Fruit fly (Drosophila melanogaster) whole organism, prepupa: ENCODE measurements around the gene CG17271.

ENCODE experiments used
- CG10631 ChIP-seq: fragments of 200-800 bp; sonication (Bioruptor generic); optimal IDR thresholded peaks from 2 replicates; lab custom pipeline; 2016; ENCODE audit warnings: missing biosample characterization, missing genetic modification characterization
- CG10669 ChIP-seq: fragments of 200-800 bp; sonication (Bioruptor generic); optimal IDR thresholded peaks from 3 replicates; lab custom pipeline; 2018; ENCODE audit warnings: missing biosample characterization, mild to moderate bottlenecking, missing genetic modification characterization, moderate library complexity
- CG11294 ChIP-seq: fragments of 200-800 bp; sonication (Bioruptor generic); IDR thresholded peaks from 2 replicates; pipeline ENCODE4 v1.3.6; 2022; ENCODE audit warnings: missing biosample characterization, missing genetic modification characterization
- CG11762 ChIP-seq: fragments of 200-800 bp; sonication (Bioruptor generic); optimal IDR thresholded peaks from 3 replicates; lab custom pipeline; 2016; ENCODE audit warnings: missing biosample characterization, missing genetic modification characterization; ENCODE audit not compliant: insufficient read depth
- CG11902 ChIP-seq: fragments of 200-800 bp; sonication (Bioruptor generic); optimal IDR thresholded peaks from 3 replicates; lab custom pipeline; 2016; ENCODE audit warnings: missing biosample characterization, missing genetic modification characterization
- CG15336 ChIP-seq: fragments of 200-800 bp; sonication (Bioruptor generic); IDR thresholded peaks from 2 replicates; pipeline ENCODE4 v1.3.6; 2022; ENCODE audit warnings: missing biosample characterization, missing genetic modification characterization
- CG16779 ChIP-seq: fragments of 200-800 bp; sonication (Bioruptor generic); optimal IDR thresholded peaks from 3 replicates; lab custom pipeline; 2017; ENCODE audit warnings: missing biosample characterization, mild to moderate bottlenecking, missing genetic modification characterization
- CG32006 ChIP-seq: fragments of 200-800 bp; sonication (Bioruptor generic); optimal IDR thresholded peaks from 3 replicates; lab custom pipeline; 2017; ENCODE audit warnings: missing biosample characterization, mild to moderate bottlenecking, missing genetic modification characterization
- CG34406 ChIP-seq: fragments of 200-800 bp; sonication (Bioruptor generic); optimal IDR thresholded peaks from 3 replicates; lab custom pipeline; 2016; ENCODE audit warnings: missing biosample characterization, missing genetic modification characterization
- CG4318 ChIP-seq: fragments of 200-800 bp; sonication (Bioruptor generic); optimal IDR thresholded peaks from 3 replicates; lab custom pipeline; 2017; ENCODE audit warnings: missing biosample characterization, mild to moderate bottlenecking, missing genetic modification characterization
- CG6163 ChIP-seq: fragments of 200-800 bp; sonication (Bioruptor generic); IDR thresholded peaks from 3 replicates; pipeline ENCODE4 v1.3.6; 2022; ENCODE audit warnings: missing biosample characterization, missing genetic modification characterization
- CG6808 ChIP-seq: fragments of 200-800 bp; sonication (Bioruptor generic); optimal IDR thresholded peaks from 3 replicates; lab custom pipeline; 2017; ENCODE audit warnings: missing biosample characterization, missing genetic modification characterization, mild to moderate bottlenecking, moderate library complexity, missing genetic modification reagents
- CG6854 ChIP-seq: fragments of 200-800 bp; sonication (Bioruptor generic); optimal IDR thresholded peaks from 2 replicates; lab custom pipeline; 2017; ENCODE audit warnings: missing biosample characterization, mild to moderate bottlenecking, missing genetic modification characterization
- CG7368 ChIP-seq: fragments of 200-800 bp; sonication (Bioruptor generic); optimal IDR thresholded peaks from 3 replicates; lab custom pipeline; 2016; ENCODE audit warnings: missing biosample characterization, missing genetic modification characterization
- CG8119 ChIP-seq: fragments of 200-800 bp; sonication (Bioruptor generic); IDR thresholded peaks from 3 replicates; pipeline ENCODE4 v1.3.6; 2022; ENCODE audit warnings: missing biosample characterization, missing genetic modification characterization
- CG8319 ChIP-seq: fragments of 200-800 bp; sonication (Bioruptor generic); optimal IDR thresholded peaks from 3 replicates; lab custom pipeline; 2016; ENCODE audit warnings: missing biosample characterization, missing genetic modification characterization
- CG8632 ChIP-seq: fragments of 200-800 bp; sonication (Bioruptor generic); optimal IDR thresholded peaks from 3 replicates; lab custom pipeline; 2016; ENCODE audit warnings: missing biosample characterization, missing genetic modification characterization
- Eip78C ChIP-seq: fragments of 200-800 bp; sonication (Bioruptor generic); peaks from one replicate; lab custom pipeline; 2016; ENCODE audit warnings: missing biosample characterization, missing genetic modification characterization
- Eip93F ChIP-seq: fragments of 200-800 bp; sonication (Bioruptor generic); optimal IDR thresholded peaks from 2 replicates; lab custom pipeline; 2016; ENCODE audit warnings: missing biosample characterization, mild to moderate bottlenecking, missing genetic modification characterization
- Ets21C ChIP-seq: fragments of 200-800 bp; sonication (Bioruptor generic); optimal IDR thresholded peaks from 3 replicates; lab custom pipeline; 2016; ENCODE audit warnings: missing biosample characterization, missing genetic modification characterization
- Ets96B ChIP-seq: fragments of 200-800 bp; optimal IDR thresholded peaks from 2 replicates; lab custom pipeline; 2019; ENCODE audit warnings: missing biosample characterization, mild to moderate bottlenecking, missing genetic modification characterization, moderate library complexity
- Hr39 ChIP-seq: fragments of 200-800 bp; sonication (Bioruptor generic); optimal IDR thresholded peaks from 2 replicates; lab custom pipeline; 2016; ENCODE audit warnings: missing biosample characterization, missing genetic modification characterization
- Hr4 ChIP-seq: fragments of 200-800 bp; sonication (Bioruptor generic); optimal IDR thresholded peaks from 3 replicates; lab custom pipeline; 2016; ENCODE audit warnings: missing biosample characterization, missing genetic modification characterization
- Lpt ChIP-seq: fragments of 200-800 bp; sonication (Bioruptor generic); optimal IDR thresholded peaks from 3 replicates; lab custom pipeline; 2016; ENCODE audit warnings: missing biosample characterization, missing genetic modification characterization
- Met ChIP-seq: fragments of 200-800 bp; sonication (Bioruptor generic); optimal IDR thresholded peaks from 3 replicates; lab custom pipeline; 2016; ENCODE audit warnings: missing biosample characterization, missing genetic modification characterization
- OdsH ChIP-seq: fragments of 200-800 bp; sonication (Bioruptor generic); optimal IDR thresholded peaks from 3 replicates; lab custom pipeline; 2016; ENCODE audit warnings: missing biosample characterization, missing genetic modification characterization
- Smox ChIP-seq: fragments of 200-800 bp; sonication (Bioruptor generic); optimal IDR thresholded peaks from 3 replicates; lab custom pipeline; 2016; ENCODE audit warnings: missing biosample characterization, missing genetic modification characterization
- Sox102F ChIP-seq: fragments of 200-800 bp; sonication (Bioruptor generic); optimal IDR thresholded peaks from 2 replicates; lab custom pipeline; 2016; ENCODE audit warnings: missing biosample characterization, mild to moderate bottlenecking, missing genetic modification characterization
- Sox14 ChIP-seq: fragments of 200-800 bp; sonication (Bioruptor generic); optimal IDR thresholded peaks from 3 replicates; lab custom pipeline; 2016; ENCODE audit warnings: missing biosample characterization, missing genetic modification characterization
- achi ChIP-seq: fragments of 200-800 bp; sonication (Bioruptor generic); optimal IDR thresholded peaks from 3 replicates; lab custom pipeline; 2016; ENCODE audit warnings: missing biosample characterization, missing genetic modification characterization
- acj6 ChIP-seq: fragments of 200-800 bp; sonication (Bioruptor generic); optimal IDR thresholded peaks from 3 replicates; lab custom pipeline; 2016; ENCODE audit warnings: missing biosample characterization, missing genetic modification characterization
- cyc ChIP-seq: fragments of 200-800 bp; sonication (Bioruptor generic); optimal IDR thresholded peaks from 3 replicates; lab custom pipeline; 2016; ENCODE audit warnings: missing biosample characterization, missing genetic modification characterization
- dac ChIP-seq: fragments of 200-800 bp; sonication (Bioruptor generic); optimal IDR thresholded peaks from 2 replicates; lab custom pipeline; 2017; ENCODE audit warnings: missing biosample characterization, mild to moderate bottlenecking, missing genetic modification characterization
- dsx ChIP-seq: fragments of 200-800 bp; optimal IDR thresholded peaks from 3 replicates; lab custom pipeline; 2019; ENCODE audit warnings: missing biosample characterization, mild to moderate bottlenecking, missing genetic modification characterization, moderate library complexity; ENCODE audit not compliant: poor library complexity, severe bottlenecking
- eg ChIP-seq: fragments of 200-800 bp; sonication (Bioruptor generic); IDR thresholded peaks from 3 replicates; pipeline ENCODE4 v1.3.6; 2022; ENCODE audit warnings: missing biosample characterization, missing genetic modification characterization
- esn ChIP-seq: fragments of 200-800 bp; sonication (Bioruptor generic); optimal IDR thresholded peaks from 2 replicates; lab custom pipeline; 2016; ENCODE audit warnings: missing biosample characterization, mild to moderate bottlenecking, missing genetic modification characterization, moderate library complexity
- fd59A ChIP-seq: fragments of 200-800 bp; sonication (Bioruptor generic); optimal IDR thresholded peaks from 2 replicates; lab custom pipeline; 2017; ENCODE audit warnings: missing biosample characterization, mild to moderate bottlenecking, missing genetic modification characterization, missing genetic modification reagents
- fd85E ChIP-seq: fragments of 200-800 bp; sonication (Bioruptor generic); optimal IDR thresholded peaks from 3 replicates; lab custom pipeline; 2016; ENCODE audit warnings: missing biosample characterization, missing genetic modification characterization
- fkh ChIP-seq: fragments of 200-800 bp; sonication (Bioruptor generic); optimal IDR thresholded peaks from 3 replicates; lab custom pipeline; 2017; ENCODE audit warnings: missing biosample characterization, mild to moderate bottlenecking, missing genetic modification characterization, moderate library complexity
- net ChIP-seq: fragments of 200-800 bp; sonication (Bioruptor generic); optimal IDR thresholded peaks from 3 replicates; lab custom pipeline; 2016; ENCODE audit warnings: missing biosample characterization, missing genetic modification characterization
- pdm3 ChIP-seq: fragments of 200-800 bp; sonication (Bioruptor generic); optimal IDR thresholded peaks from 3 replicates; lab custom pipeline; 2016; ENCODE audit warnings: missing biosample characterization, missing genetic modification characterization
- salr ChIP-seq, 2 experiments: fragments of 200-800 bp; sonication (Bioruptor generic); optimal IDR thresholded peaks; 3 replicates each; lab custom pipeline; 2016 to 2018; ENCODE audit warnings: missing biosample characterization in 2 of 2, missing genetic modification characterization in 2 of 2, mild to moderate bottlenecking in 1 of 2
- spab ChIP-seq: fragments of 200-800 bp; sonication (Bioruptor generic); optimal IDR thresholded peaks from 2 replicates; lab custom pipeline; 2017; ENCODE audit warnings: missing biosample characterization, mild to moderate bottlenecking, missing genetic modification characterization, missing genetic modification reagents
- svp ChIP-seq: fragments of 200-800 bp; sonication (Bioruptor generic); peaks from one replicate; lab custom pipeline; 2016; ENCODE audit warnings: missing biosample characterization, missing genetic modification characterization
- topi ChIP-seq: fragments of 200-800 bp; sonication (Bioruptor generic); optimal IDR thresholded peaks from 3 replicates; lab custom pipeline; 2016; ENCODE audit warnings: missing biosample characterization, missing genetic modification characterization

CG17271 gene

DNA sequence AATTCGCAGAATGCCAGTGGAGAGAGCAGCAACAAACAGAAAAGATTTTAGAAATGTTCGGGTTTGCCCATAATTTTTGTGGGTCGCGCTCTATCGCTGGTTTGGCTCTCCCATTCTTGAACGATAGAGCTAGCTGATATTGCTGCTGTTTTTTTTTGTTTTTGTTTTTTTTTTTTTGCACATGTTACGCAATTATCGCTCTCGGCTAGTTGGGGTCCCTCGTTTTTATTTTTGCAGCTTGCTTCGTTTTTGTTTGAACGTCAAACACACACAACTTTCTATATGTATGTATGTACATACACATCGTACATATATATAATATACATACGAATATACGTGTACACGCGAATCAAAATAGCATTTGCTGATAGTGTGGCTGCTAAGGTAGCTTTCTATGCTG, 31.2 kb downstream of the CG17271 start (continued):
- TF ChIP-seq Met (GFP tag; lab: Kevin White, UChicago) (no peak), CG10631 (GFP tag; lab: Kevin White, UChicago) (no peak), Lpt (GFP tag; lab: Kevin White, UChicago) (peak; percentile 44), CG8319 (GFP tag; lab: Kevin White, UChicago) (no peak), CG6163 (GFP tag; lab: Robert Waterston, UW) (peak; percentile 43; the same call in 1 of the 3 replicates), CG11902 (GFP tag; lab: Kevin White, UChicago) (no peak), OdsH (no peak)

DNA sequence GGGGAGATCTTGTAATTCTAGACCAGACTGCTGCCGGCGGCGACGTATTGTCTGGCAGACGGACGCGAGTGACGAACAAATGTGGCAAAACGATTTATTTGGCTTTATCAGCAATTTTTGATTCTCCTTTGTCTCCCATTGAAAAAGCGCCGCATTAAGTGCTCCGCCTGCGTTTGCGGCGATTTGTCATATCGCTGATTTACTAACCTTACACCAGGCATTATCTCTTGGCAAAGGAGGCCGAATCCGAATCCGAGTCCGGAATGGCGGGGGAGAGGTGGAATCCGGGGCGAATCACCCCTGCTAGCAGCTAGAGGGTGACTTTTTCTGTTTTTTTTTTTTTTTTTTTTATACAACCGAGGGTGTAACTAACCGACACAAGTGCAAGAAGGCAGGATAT, 33.1 kb downstream of the CG17271 start:
- no peak for TF ChIP-seq CG16779
- TF ChIP-seq CG8632 (GFP tag; lab: Kevin White, UChicago): no peak
- TF ChIP-seq pdm3: no peak
- TF ChIP-seq Hr4 (GFP tag; lab: Kevin White, UChicago): no peak
- no peak for TF ChIP-seq CG7368 (GFP tag; lab: Kevin White, UChicago)
- TF ChIP-seq CG34406 (GFP tag; lab: Kevin White, UChicago): no peak
- no peak for TF ChIP-seq spab (GFP tag; lab: Kevin White, UChicago)
- TF ChIP-seq CG10631 (GFP tag; lab: Kevin White, UChicago): no peak
- TF ChIP-seq svp: peak; percentile 98
- no peak for TF ChIP-seq dac
- peak; percentile 53 for TF ChIP-seq Sox14 (GFP tag; lab: Kevin White, UChicago)
- no peak for TF ChIP-seq CG11762 (GFP tag; lab: Kevin White, UChicago)
- TF ChIP-seq Lpt (GFP tag; lab: Kevin White, UChicago): no peak
- TF ChIP-seq CG6163 (GFP tag; lab: Robert Waterston, UW): no peak
- no peak for TF ChIP-seq CG32006
- no peak for TF ChIP-seq CG8319 (GFP tag; lab: Kevin White, UChicago)
- TF ChIP-seq net (GFP tag; lab: Kevin White, UChicago): no peak
- no peak for TF ChIP-seq CG11902 (GFP tag; lab: Kevin White, UChicago)
- TF ChIP-seq salr (GFP tag; optimal IDR thresholded peaks at IDR 0.05; lab: Kevin White, UChicago): no peak
- no peak for TF ChIP-seq fd59A (GFP tag; lab: Kevin White, UChicago)
- no peak for TF ChIP-seq Ets21C (GFP tag; lab: Kevin White, UChicago)
- no peak for TF ChIP-seq Met (GFP tag; lab: Kevin White, UChicago)
- no peak for TF ChIP-seq Ets96B
- TF ChIP-seq Sox102F (GFP tag; lab: Kevin White, UChicago): no peak
- no peak for TF ChIP-seq Smox (GFP tag; lab: Kevin White, UChicago)
- TF ChIP-seq fd85E: no peak
- 0 out of 3 replicates have a peak, but pooled peaks have one; percentile 21 for TF ChIP-seq CG8119 (GFP tag; lab: Robert Waterston, UW)
- no peak for TF ChIP-seq CG6854 (GFP tag; lab: Kevin White, UChicago)
- TF ChIP-seq Hr39 (GFP tag; lab: Kevin White, UChicago): no peak
- peak; percentile 29 for TF ChIP-seq Eip93F (GFP tag; lab: Kevin White, UChicago)
- no peak for TF ChIP-seq eg (GFP tag; lab: Robert Waterston, UW)
- TF ChIP-seq, all 60 proteins: peak for 4

dm6 chr3R:20784436-20785368, 36.9 kb downstream of the CG17271 start:
- peak; percentile 44 for TF ChIP-seq achi
- no peak for TF ChIP-seq esn (GFP tag; lab: Kevin White, UChicago)
- no peak for TF ChIP-seq Hr39 (GFP tag; lab: Kevin White, UChicago)
- peak; percentile 67 for TF ChIP-seq dsx (GFP tag; lab: Kevin White, UChicago)
- peak; percentile 73; the same call in 1 of the 2 replicates for TF ChIP-seq CG15336 (GFP tag; lab: Robert Waterston, UW)
- TF ChIP-seq acj6: no peak
- peak; percentile 50 for TF ChIP-seq svp
- TF ChIP-seq CG11762 (GFP tag; lab: Kevin White, UChicago): no peak
- TF ChIP-seq cyc (GFP tag; lab: Kevin White, UChicago): no peak
- TF ChIP-seq Eip78C (GFP tag; lab: Kevin White, UChicago): peak; percentile 18
- no peak for TF ChIP-seq Sox102F (GFP tag; lab: Kevin White, UChicago)
- TF ChIP-seq fd85E: no peak
- peak; percentile 40 to 56 for TF ChIP-seq salr (GFP tag; optimal IDR thresholded peaks at IDR 0.05; lab: Kevin White, UChicago)
- peak; percentile 14 for TF ChIP-seq CG6808
- TF ChIP-seq fkh (GFP tag; lab: Kevin White, UChicago): no peak
- TF ChIP-seq CG32006: peak; percentile 25
- TF ChIP-seq OdsH: no peak
- no peak for TF ChIP-seq CG10669
- no peak for TF ChIP-seq topi (GFP tag; lab: Kevin White, UChicago)
- peak; percentile 59; the same call in 1 of the 2 replicates for TF ChIP-seq CG11294 (GFP tag; lab: Robert Waterston, UW)
- TF ChIP-seq Eip93F (GFP tag; lab: Kevin White, UChicago): no peak
- TF ChIP-seq CG4318 (GFP tag; lab: Kevin White, UChicago): no peak
